In genomic region chrV:903460-903859, ce11 we compare ENCODE assay signal across 6 worm cellular contexts.
TF ChIP-seq lines count a peak whose summit lies in the region.

fmo-5 (minus strand) TSS chrV:903665.

TF ChIP-seq in whole organism, L1 larva, 84 proteins besides CTCF, POLR2A, EP300 and RAD21 (continues in another document):
- TF ChIP-seq xbp-1 (tag; optimal IDR thresholded peaks at IDR 0.05; lab: Kevin White, UChicago), result no peak
- TF ChIP-seq unc-86 (tag; optimal IDR thresholded peaks at IDR 0.05; lab: Kevin White, UChicago), result no peak
- peak; percentile 73 for TF ChIP-seq nhr-85 (tag; lab: Kevin White, UChicago)
- TF ChIP-seq elt-2 (tag; optimal IDR thresholded peaks at IDR 0.05; lab: Kevin White, UChicago), result peak; percentile 49
- TF ChIP-seq nhr-20 (tag; optimal IDR thresholded peaks at IDR 0.05; lab: Kevin White, UChicago), result peak; percentile 88
- no peak for TF ChIP-seq lin-13 (GFP tag; optimal IDR thresholded peaks at IDR 0.05; lab: Kevin White, UChicago)
- no peak for TF ChIP-seq pag-3 (tag; optimal IDR thresholded peaks at IDR 0.05; lab: Kevin White, UChicago; ENCODE audit: borderline replicate concordance, insufficient read depth)
- peak in 3 of 6 experiments; percentile 18 to 60 (median 42) for TF ChIP-seq elt-3 (tag; optimal IDR thresholded peaks at IDR 0.05; lab: Kevin White, UChicago)
- TF ChIP-seq nhr-71 (tag; optimal IDR thresholded peaks at IDR 0.05; lab: Kevin White, UChicago), result no peak
- peak; percentile 35 for TF ChIP-seq nhr-47 (tag; optimal IDR thresholded peaks at IDR 0.05; lab: Kevin White, UChicago)
- TF ChIP-seq zag-1 (tag; optimal IDR thresholded peaks at IDR 0.05; lab: Kevin White, UChicago), result no peak
- peak in 1 of 2 experiments; percentile 73 for TF ChIP-seq mdl-1 (tag; optimal IDR thresholded peaks at IDR 0.05; lab: Kevin White, UChicago)
- no peak for TF ChIP-seq nhr-12 (tag; optimal IDR thresholded peaks at IDR 0.05; lab: Kevin White, UChicago)
- TF ChIP-seq tbx-2 (tag; optimal IDR thresholded peaks at IDR 0.05; lab: Kevin White, UChicago), result peak; percentile 48
- peak; percentile 15 for TF ChIP-seq F16B12.6 (tag; optimal IDR thresholded peaks at IDR 0.05; lab: Kevin White, UChicago)

TF ChIP-seq in whole organism, L2 larva, 48 proteins besides CTCF, POLR2A, EP300 and RAD21 (continues in another document):
- peak; percentile 38 to 56 for TF ChIP-seq mdl-1 (tag; optimal IDR thresholded peaks at IDR 0.05; lab: Kevin White, UChicago)
- peak; percentile 62 for TF ChIP-seq nhr-25 (tag; optimal IDR thresholded peaks at IDR 0.05; lab: Kevin White, UChicago)
- TF ChIP-seq nhr-23 (tag; optimal IDR thresholded peaks at IDR 0.05; lab: Kevin White, UChicago), result no peak
- no peak for TF ChIP-seq nhr-237 (tag; optimal IDR thresholded peaks at IDR 0.05; lab: Kevin White, UChicago)
- peak; percentile 27 for TF ChIP-seq nhr-129 (tag; optimal IDR thresholded peaks at IDR 0.05; lab: Kevin White, UChicago)
- TF ChIP-seq aly-2 (tag; optimal IDR thresholded peaks at IDR 0.05; lab: Kevin White, UChicago), result no peak
- no peak for TF ChIP-seq ama-1 (optimal IDR thresholded peaks at IDR 0.05; lab: Kevin White, UChicago)
- peak; percentile 62 for TF ChIP-seq gmeb-1 (tag; optimal IDR thresholded peaks at IDR 0.05; lab: Kevin White, UChicago)
- TF ChIP-seq nhr-21 (tag; optimal IDR thresholded peaks at IDR 0.05; lab: Kevin White, UChicago), result peak; percentile 57
- TF ChIP-seq zag-1 (tag; optimal IDR thresholded peaks at IDR 0.05; lab: Kevin White, UChicago), result no peak
- TF ChIP-seq F13H6.1 (tag; optimal IDR thresholded peaks at IDR 0.05; lab: Kevin White, UChicago), result peak; percentile 30
- TF ChIP-seq alr-1 (tag; optimal IDR thresholded peaks at IDR 0.05; lab: Kevin White, UChicago), result no peak
- TF ChIP-seq crh-2 (tag; optimal IDR thresholded peaks at IDR 0.05; lab: Kevin White, UChicago), result peak; percentile 71
- peak; percentile 40 for TF ChIP-seq sma-3 (GFP tag; optimal IDR thresholded peaks at IDR 0.05; lab: Kevin White, UChicago)
- TF ChIP-seq sma-9 (GFP tag; optimal IDR thresholded peaks at IDR 0.05; lab: Kevin White, UChicago), result peak; percentile 69
- TF ChIP-seq sma-9 (tag; optimal IDR thresholded peaks at IDR 0.05; lab: Kevin White, UChicago), result no peak

TF ChIP-seq in whole organism, L3 larva, 47 proteins besides CTCF, POLR2A, EP300 and RAD21 (continues in another document):
- TF ChIP-seq nhr-76 (tag; optimal IDR thresholded peaks at IDR 0.05; lab: Kevin White, UChicago) (peak; percentile 31), egl-27 (tag; optimal IDR thresholded peaks at IDR 0.05; lab: Kevin White, UChicago) (no peak), ama-1 (optimal IDR thresholded peaks at IDR 0.05; lab: Kevin White, UChicago) (no peak), nhr-43 (tag; optimal IDR thresholded peaks at IDR 0.05; lab: Kevin White, UChicago; ENCODE audit: poor library complexity, severe bottlenecking) (peak; percentile 52), nhr-237 (tag; optimal IDR thresholded peaks at IDR 0.05; lab: Kevin White, UChicago) (no peak), egl-5 (tag; optimal IDR thresholded peaks at IDR 0.05; lab: Kevin White, UChicago) (no peak), jun-1 (tag; optimal IDR thresholded peaks at IDR 0.05; lab: Kevin White, UChicago) (no peak), nhr-77 (tag; optimal IDR thresholded peaks at IDR 0.05; lab: Kevin White, UChicago) (no peak), tbx-2 (tag; optimal IDR thresholded peaks at IDR 0.05; lab: Kevin White, UChicago) (no peak), snpc-4 (tag; optimal IDR thresholded peaks at IDR 0.05; lab: Kevin White, UChicago) (no peak), lin-15B (tag; optimal IDR thresholded peaks at IDR 0.05; lab: Kevin White, UChicago) (peak; percentile 5), ztf-11 (tag; optimal IDR thresholded peaks at IDR 0.05; lab: Kevin White, UChicago) (no peak), lin-39 (tag; optimal IDR thresholded peaks at IDR 0.05; lab: Kevin White, UChicago) (no peak), zag-1 (tag; optimal IDR thresholded peaks at IDR 0.05; lab: Kevin White, UChicago) (no peak), ZK546.5 (tag; optimal IDR thresholded peaks at IDR 0.05; lab: Kevin White, UChicago) (no peak), mml-1 (tag; optimal IDR thresholded peaks at IDR 0.05; lab: Kevin White, UChicago) (no peak), ceh-9 (tag; optimal IDR thresholded peaks at IDR 0.05; lab: Kevin White, UChicago) (no peak)

TF ChIP-seq in whole organism, L4 larva, 104 proteins besides CTCF, POLR2A, EP300 and RAD21 (continues in another document):
- TF ChIP-seq ceh-62 (tag; optimal IDR thresholded peaks at IDR 0.05; lab: Kevin White, UChicago) (no peak), unc-39 (tag; optimal IDR thresholded peaks at IDR 0.05; lab: Kevin White, UChicago) (no peak), dpl-1 (GFP tag; optimal IDR thresholded peaks at IDR 0.05; lab: Kevin White, UChicago) (peak; percentile 47), php-3 (GFP tag; IDR thresholded peaks at IDR 0.05; lab: Robert Waterston, UW) (peak; percentile 50; the same call in 1 of the 2 replicates), lin-39 (tag; optimal IDR thresholded peaks at IDR 0.05; lab: Kevin White, UChicago) (no peak), nhr-42 (GFP tag; IDR thresholded peaks at IDR 0.05; lab: Robert Waterston, UW) (0 out of 2 replicates have a peak, but pooled peaks have one; percentile 31), dmd-8 (GFP tag; IDR thresholded peaks at IDR 0.05; lab: Robert Waterston, UW) (no peak), ztf-7 (tag; optimal IDR thresholded peaks at IDR 0.05; lab: Kevin White, UChicago) (no peak), sdz-12 (GFP tag; optimal IDR thresholded peaks at IDR 0.05; lab: Kevin White, UChicago) (no peak), nhr-237 (tag; optimal IDR thresholded peaks at IDR 0.05; lab: Kevin White, UChicago) (no peak), ceh-20 (GFP tag; IDR thresholded peaks at IDR 0.05; lab: Robert Waterston, UW) (no peak), madf-5 (GFP tag; IDR thresholded peaks at IDR 0.05; lab: Robert Waterston, UW) (no peak), mxl-3 (GFP tag; optimal IDR thresholded peaks at IDR 0.05; lab: Kevin White, UChicago) (peak; percentile 65), dmd-9 (GFP tag; IDR thresholded peaks at IDR 0.05; lab: Robert Waterston, UW) (no peak), lin-1 (GFP tag; IDR thresholded peaks at IDR 0.05; lab: Robert Waterston, UW) (no peak), mxl-2 (GFP tag; conservative IDR thresholded peaks at IDR 0.05; lab: Robert Waterston, UW) (no peak), ztf-11 (tag; optimal IDR thresholded peaks at IDR 0.05; lab: Kevin White, UChicago) (no peak), nhr-41 (GFP tag; IDR thresholded peaks at IDR 0.05; lab: Robert Waterston, UW) (no peak)

TF ChIP-seq in whole organism, late embryonic, 69 proteins besides CTCF, POLR2A, EP300 and RAD21:
- TF ChIP-seq hlh-30 (tag; optimal IDR thresholded peaks at IDR 0.05; lab: Kevin White, UChicago; ENCODE audit: insufficient read depth) (peak; percentile 36), nhr-11 (tag; optimal IDR thresholded peaks at IDR 0.05; lab: Kevin White, UChicago) (no peak), lim-6 (tag; optimal IDR thresholded peaks at IDR 0.05; lab: Kevin White, UChicago) (no peak)

TF ChIP-seq in whole organism, young adult, 124 proteins besides CTCF, POLR2A, EP300 and RAD21:
- TF ChIP-seq F22D6.2 (tag; optimal IDR thresholded peaks at IDR 0.05; lab: Kevin White, UChicago) (peak; percentile 25), mcd-1 (GFP tag; IDR thresholded peaks at IDR 0.05; lab: Robert Waterston, UW) (peak; percentile 58), attf-5 (GFP tag; optimal IDR thresholded peaks at IDR 0.05; lab: Kevin White, UChicago) (peak; percentile 8), hmg-1.2 (GFP tag; IDR thresholded peaks at IDR 0.05; lab: Robert Waterston, UW) (peak; percentile 80), tbp1 (GFP tag; optimal IDR thresholded peaks at IDR 0.05; lab: Kevin White, UChicago) (peak; percentile 35), C06A6.2 (GFP tag; conservative IDR thresholded peaks at IDR 0.05; lab: Robert Waterston, UW) (0 out of 2 replicates have a peak, but pooled peaks have one; percentile 28), F49E8.2 (tag; optimal IDR thresholded peaks at IDR 0.05; lab: Kevin White, UChicago; ENCODE audit: insufficient read depth) (no peak), hrde-1 (tag; optimal IDR thresholded peaks at IDR 0.05; lab: Kevin White, UChicago; ENCODE audit: borderline replicate concordance) (no peak), nhr-80 (tag; optimal IDR thresholded peaks at IDR 0.05; lab: Kevin White, UChicago) (peak; percentile 15), cebp-1 (GFP tag; IDR thresholded peaks at IDR 0.05; lab: Robert Waterston, UW) (no peak), cebp-1 (tag; optimal IDR thresholded peaks at IDR 0.05; lab: Kevin White, UChicago) (peak; percentile 37), ztf-26 (tag; optimal IDR thresholded peaks at IDR 0.05; lab: Kevin White, UChicago) (peak; percentile 31), nfya-2 (GFP tag; IDR thresholded peaks at IDR 0.05; lab: Robert Waterston, UW) (no peak), madf-3 (GFP tag; IDR thresholded peaks at IDR 0.05; lab: Robert Waterston, UW) (0 out of 2 replicates have a peak, but pooled peaks have one; percentile 14)
